Worm (Caenorhabditis elegans): ENCODE data around the gene Y7A5A.2.

The Y7A5A.2 gene

DNA sequence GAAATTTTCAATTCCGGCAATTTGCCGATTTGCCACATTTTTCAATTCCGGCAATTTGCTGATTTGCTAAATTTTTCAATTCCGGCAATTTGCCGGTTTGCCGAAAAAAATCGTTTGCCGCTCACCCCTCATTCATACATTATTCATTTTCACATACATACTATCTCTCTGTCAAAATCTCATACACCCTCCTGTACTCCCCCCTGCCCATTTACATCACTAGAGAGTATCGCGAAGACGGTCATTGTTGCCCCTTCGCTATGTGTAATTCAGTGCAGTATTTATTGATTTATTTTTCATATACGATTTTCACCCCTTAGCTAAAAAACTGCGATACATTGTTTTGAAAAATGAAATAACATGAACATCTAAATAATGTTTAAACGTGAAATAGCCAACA is 36.1 kb downstream of the Y7A5A.2 start (continued):
- TF ChIP-seq lin-35 (GFP tag; optimal IDR thresholded peaks at IDR 0.05) (peak in 1 of 2 experiments; percentile 82), unc-130 (tag; optimal IDR thresholded peaks at IDR 0.05) (peak; percentile 32), fkh-4 (tag; optimal IDR thresholded peaks at IDR 0.05; ENCODE audit: borderline replicate concordance) (no peak), dpl-1 (GFP tag; optimal IDR thresholded peaks at IDR 0.05) (peak in 1 of 3 experiments; percentile 10), lin-13 (GFP tag; optimal IDR thresholded peaks at IDR 0.05) (peak; percentile 20), nhr-90 (tag; optimal IDR thresholded peaks at IDR 0.05; ENCODE audit: poor library complexity) (peak; percentile 82), rnt-1 (tag; optimal IDR thresholded peaks at IDR 0.05) (peak; percentile 56), ceh-90 (tag; optimal IDR thresholded peaks at IDR 0.05) (no peak), egl-27 (tag; optimal IDR thresholded peaks at IDR 0.05) (no peak), pqm-1 (tag; optimal IDR thresholded peaks at IDR 0.05) (no peak), jun-1 (tag; optimal IDR thresholded peaks at IDR 0.05) (peak; percentile 87), blmp-1 (tag; optimal IDR thresholded peaks at IDR 0.05) (no peak), nhr-47 (tag; optimal IDR thresholded peaks at IDR 0.05) (peak; percentile 86), mab-9 (GFP tag; IDR thresholded peaks at IDR 0.05) (peak; percentile 53; the same call in 1 of the 2 replicates), mdl-1 (tag; optimal IDR thresholded peaks at IDR 0.05) (peak in 1 of 2 experiments; percentile 35), sup-37 (GFP tag; optimal IDR thresholded peaks at IDR 0.05) (no peak), pax-3 (tag; optimal IDR thresholded peaks at IDR 0.05) (no peak), lin-39 (tag; optimal IDR thresholded peaks at IDR 0.05) (no peak), vab-15 (tag; optimal IDR thresholded peaks at IDR 0.05) (no peak), swsn-7 (tag; optimal IDR thresholded peaks at IDR 0.05) (peak; percentile 44), lin-15B (tag; optimal IDR thresholded peaks at IDR 0.05) (peak; percentile 52), snpc-4 (tag; optimal IDR thresholded peaks at IDR 0.05) (peak; percentile 58), egl-13 (tag; optimal IDR thresholded peaks at IDR 0.05) (peak; percentile 35), zip-4 (GFP tag; optimal IDR thresholded peaks at IDR 0.05) (peak; percentile 42), ztf-4 (tag; optimal IDR thresholded peaks at IDR 0.05) (peak; percentile 55), sox-4 (tag; optimal IDR thresholded peaks at IDR 0.05) (no peak), elt-3 (tag; optimal IDR thresholded peaks at IDR 0.05) (peak in 3 of 6 experiments; percentile 44 to 75 (median 51)), isw-1 (GFP tag; IDR thresholded peaks at IDR 0.05) (0 out of 2 replicates have a peak, but pooled peaks have one; percentile 2), nhr-237 (tag; optimal IDR thresholded peaks at IDR 0.05) (peak; percentile 36), C04F5.9 (tag; optimal IDR thresholded peaks at IDR 0.05) (no peak), zag-1 (tag; optimal IDR thresholded peaks at IDR 0.05) (no peak), skn-1 (tag; optimal IDR thresholded peaks at IDR 0.05) (peak; percentile 36), Y116A8C.19 (tag; optimal IDR thresholded peaks at IDR 0.05; ENCODE audit: borderline replicate concordance) (no peak), nhr-71 (tag; optimal IDR thresholded peaks at IDR 0.05) (peak; percentile 67), nhr-11 (tag; optimal IDR thresholded peaks at IDR 0.05) (peak; percentile 77), fkh-8 (tag; optimal IDR thresholded peaks at IDR 0.05) (peak; percentile 42), ceh-88 (GFP tag; IDR thresholded peaks at IDR 0.05) (no peak), ces-1 (GFP tag; optimal IDR thresholded peaks at IDR 0.05) (no peak), nhr-85 (tag) (peak; percentile 87), ceh-8 (GFP tag; optimal IDR thresholded peaks at IDR 0.05) (no peak), unc-86 (tag; optimal IDR thresholded peaks at IDR 0.05) (no peak), mep-1 (tag; optimal IDR thresholded peaks at IDR 0.05) (peak; percentile 43), snu-23 (GFP tag; optimal IDR thresholded peaks at IDR 0.05) (peak; percentile 88), nhr-76 (tag; optimal IDR thresholded peaks at IDR 0.05) (no peak), lsy-2 (tag; optimal IDR thresholded peaks at IDR 0.05) (peak; percentile 67 to 70), ets-5 (GFP tag; IDR thresholded peaks at IDR 0.05) (no peak), xbp-1 (tag; optimal IDR thresholded peaks at IDR 0.05) (peak; percentile 43), fos-1 (tag; optimal IDR thresholded peaks at IDR 0.05) (peak; percentile 45), alr-1 (tag; optimal IDR thresholded peaks at IDR 0.05; ENCODE audit: borderline replicate concordance) (no peak), efl-3 (GFP tag; optimal IDR thresholded peaks at IDR 0.05) (no peak)

Data from whole organism, L1 larva.